Fruit fly (Drosophila melanogaster) whole organism, prepupa: ENCODE data around the gene wrd.
A peak's percentile ranks its signal among the peaks of the same experiment; 100 is the strongest.

ENCODE experiments used
- CG11294 ChIP-seq: fragments of 200-800 bp; sonication (Bioruptor generic); IDR thresholded peaks from 2 replicates; pipeline ENCODE4 v1.3.6; 2022; ENCODE audit warnings: missing biosample characterization, missing genetic modification characterization
- CG11762 ChIP-seq: fragments of 200-800 bp; sonication (Bioruptor generic); optimal IDR thresholded peaks from 3 replicates; lab custom pipeline; 2016; ENCODE audit warnings: missing biosample characterization, missing genetic modification characterization; ENCODE audit not compliant: insufficient read depth
- CG11902 ChIP-seq: fragments of 200-800 bp; sonication (Bioruptor generic); optimal IDR thresholded peaks from 3 replicates; lab custom pipeline; 2016; ENCODE audit warnings: missing biosample characterization, missing genetic modification characterization
- CG15336 ChIP-seq: fragments of 200-800 bp; sonication (Bioruptor generic); IDR thresholded peaks from 2 replicates; pipeline ENCODE4 v1.3.6; 2022; ENCODE audit warnings: missing biosample characterization, missing genetic modification characterization
- CG1621 ChIP-seq: fragments of 200-800 bp; sonication (Bioruptor generic); optimal IDR thresholded peaks from 3 replicates; lab custom pipeline; 2018; ENCODE audit warnings: missing biosample characterization, mild to moderate bottlenecking, missing genetic modification characterization
- CG16779 ChIP-seq: fragments of 200-800 bp; sonication (Bioruptor generic); optimal IDR thresholded peaks from 3 replicates; lab custom pipeline; 2017; ENCODE audit warnings: missing biosample characterization, mild to moderate bottlenecking, missing genetic modification characterization
- CG3032 ChIP-seq: fragments of 200-800 bp; optimal IDR thresholded peaks from 2 replicates; lab custom pipeline; 2019; ENCODE audit warnings: missing biosample characterization, mild to moderate bottlenecking, missing genetic modification characterization, moderate library complexity
- CG31627 ChIP-seq: fragments of 200-800 bp; sonication (Bioruptor generic); optimal IDR thresholded peaks from 3 replicates; lab custom pipeline; 2016; ENCODE audit warnings: missing biosample characterization, missing genetic modification characterization
- CG4318 ChIP-seq: fragments of 200-800 bp; sonication (Bioruptor generic); optimal IDR thresholded peaks from 3 replicates; lab custom pipeline; 2017; ENCODE audit warnings: missing biosample characterization, mild to moderate bottlenecking, missing genetic modification characterization
- CG6163 ChIP-seq: fragments of 200-800 bp; sonication (Bioruptor generic); IDR thresholded peaks from 3 replicates; pipeline ENCODE4 v1.3.6; 2022; ENCODE audit warnings: missing biosample characterization, missing genetic modification characterization
- CG6276 ChIP-seq: fragments of 200-800 bp; sonication (Bioruptor generic); optimal IDR thresholded peaks from 2 replicates; lab custom pipeline; 2017; ENCODE audit warnings: missing biosample characterization, mild to moderate bottlenecking, missing genetic modification characterization
- CG6792 ChIP-seq: fragments of 200-800 bp; sonication (Bioruptor generic); optimal IDR thresholded peaks from 3 replicates; lab custom pipeline; 2016; ENCODE audit warnings: missing biosample characterization, missing genetic modification characterization
- CG8119 ChIP-seq: fragments of 200-800 bp; sonication (Bioruptor generic); IDR thresholded peaks from 3 replicates; pipeline ENCODE4 v1.3.6; 2022; ENCODE audit warnings: missing biosample characterization, missing genetic modification characterization
- CG8632 ChIP-seq: fragments of 200-800 bp; sonication (Bioruptor generic); optimal IDR thresholded peaks from 3 replicates; lab custom pipeline; 2016; ENCODE audit warnings: missing biosample characterization, missing genetic modification characterization
- CG9139 ChIP-seq: fragments of 200-800 bp; sonication (Bioruptor generic); optimal IDR thresholded peaks from 3 replicates; lab custom pipeline; 2017; ENCODE audit warnings: missing biosample characterization, mild to moderate bottlenecking, missing genetic modification characterization
- Eip75B ChIP-seq: fragments of 200-800 bp; sonication (Bioruptor generic); optimal IDR thresholded peaks from 3 replicates; lab custom pipeline; 2016; ENCODE audit warnings: missing biosample characterization, missing genetic modification characterization
- Eip78C ChIP-seq: fragments of 200-800 bp; sonication (Bioruptor generic); peaks from one replicate; lab custom pipeline; 2016; ENCODE audit warnings: missing biosample characterization, missing genetic modification characterization
- Eip93F ChIP-seq: fragments of 200-800 bp; sonication (Bioruptor generic); optimal IDR thresholded peaks from 2 replicates; lab custom pipeline; 2016; ENCODE audit warnings: missing biosample characterization, mild to moderate bottlenecking, missing genetic modification characterization
- Gug ChIP-seq: fragments of 200-800 bp; sonication (Bioruptor generic); IDR thresholded peaks from 2 replicates; pipeline ENCODE4 v1.3.6; 2022; ENCODE audit warnings: missing biosample characterization, missing genetic modification characterization
- Hr38 ChIP-seq: sonication (Bioruptor generic); optimal IDR thresholded peaks from 2 replicates; lab custom pipeline; 2016; ENCODE audit warnings: missing biosample characterization, missing genetic modification characterization
- Hr39 ChIP-seq: fragments of 200-800 bp; sonication (Bioruptor generic); optimal IDR thresholded peaks from 2 replicates; lab custom pipeline; 2016; ENCODE audit warnings: missing biosample characterization, missing genetic modification characterization
- Hr4 ChIP-seq: fragments of 200-800 bp; sonication (Bioruptor generic); optimal IDR thresholded peaks from 3 replicates; lab custom pipeline; 2016; ENCODE audit warnings: missing biosample characterization, missing genetic modification characterization
- Lpt ChIP-seq: fragments of 200-800 bp; sonication (Bioruptor generic); optimal IDR thresholded peaks from 3 replicates; lab custom pipeline; 2016; ENCODE audit warnings: missing biosample characterization, missing genetic modification characterization
- OdsH ChIP-seq: fragments of 200-800 bp; sonication (Bioruptor generic); optimal IDR thresholded peaks from 3 replicates; lab custom pipeline; 2016; ENCODE audit warnings: missing biosample characterization, missing genetic modification characterization
- Smox ChIP-seq: fragments of 200-800 bp; sonication (Bioruptor generic); optimal IDR thresholded peaks from 3 replicates; lab custom pipeline; 2016; ENCODE audit warnings: missing biosample characterization, missing genetic modification characterization
- Sox102F ChIP-seq: fragments of 200-800 bp; sonication (Bioruptor generic); optimal IDR thresholded peaks from 2 replicates; lab custom pipeline; 2016; ENCODE audit warnings: missing biosample characterization, mild to moderate bottlenecking, missing genetic modification characterization
- Sox14 ChIP-seq: fragments of 200-800 bp; sonication (Bioruptor generic); optimal IDR thresholded peaks from 3 replicates; lab custom pipeline; 2016; ENCODE audit warnings: missing biosample characterization, missing genetic modification characterization
- achi ChIP-seq: fragments of 200-800 bp; sonication (Bioruptor generic); optimal IDR thresholded peaks from 3 replicates; lab custom pipeline; 2016; ENCODE audit warnings: missing biosample characterization, missing genetic modification characterization
- acj6 ChIP-seq: fragments of 200-800 bp; sonication (Bioruptor generic); optimal IDR thresholded peaks from 3 replicates; lab custom pipeline; 2016; ENCODE audit warnings: missing biosample characterization, missing genetic modification characterization
- cyc ChIP-seq: fragments of 200-800 bp; sonication (Bioruptor generic); optimal IDR thresholded peaks from 3 replicates; lab custom pipeline; 2016; ENCODE audit warnings: missing biosample characterization, missing genetic modification characterization
- dac ChIP-seq: fragments of 200-800 bp; sonication (Bioruptor generic); optimal IDR thresholded peaks from 2 replicates; lab custom pipeline; 2017; ENCODE audit warnings: missing biosample characterization, mild to moderate bottlenecking, missing genetic modification characterization
- dsx ChIP-seq: fragments of 200-800 bp; optimal IDR thresholded peaks from 3 replicates; lab custom pipeline; 2019; ENCODE audit warnings: missing biosample characterization, mild to moderate bottlenecking, missing genetic modification characterization, moderate library complexity; ENCODE audit not compliant: poor library complexity, severe bottlenecking
- esn ChIP-seq: fragments of 200-800 bp; sonication (Bioruptor generic); optimal IDR thresholded peaks from 2 replicates; lab custom pipeline; 2016; ENCODE audit warnings: missing biosample characterization, mild to moderate bottlenecking, missing genetic modification characterization, moderate library complexity
- fkh ChIP-seq: fragments of 200-800 bp; sonication (Bioruptor generic); optimal IDR thresholded peaks from 3 replicates; lab custom pipeline; 2017; ENCODE audit warnings: missing biosample characterization, mild to moderate bottlenecking, missing genetic modification characterization, moderate library complexity
- lz ChIP-seq: fragments of 200-800 bp; sonication (Bioruptor generic); optimal IDR thresholded peaks from 3 replicates; lab custom pipeline; 2016; ENCODE audit warnings: missing biosample characterization, missing genetic modification characterization
- pdm3 ChIP-seq: fragments of 200-800 bp; sonication (Bioruptor generic); optimal IDR thresholded peaks from 3 replicates; lab custom pipeline; 2016; ENCODE audit warnings: missing biosample characterization, missing genetic modification characterization
- salr ChIP-seq, 2 experiments: fragments of 200-800 bp; sonication (Bioruptor generic); optimal IDR thresholded peaks; 3 replicates each; lab custom pipeline; 2016 to 2018; ENCODE audit warnings: missing biosample characterization in 2 of 2, missing genetic modification characterization in 2 of 2, mild to moderate bottlenecking in 1 of 2
- spab ChIP-seq: fragments of 200-800 bp; sonication (Bioruptor generic); optimal IDR thresholded peaks from 2 replicates; lab custom pipeline; 2017; ENCODE audit warnings: missing biosample characterization, mild to moderate bottlenecking, missing genetic modification characterization, missing genetic modification reagents
- ss ChIP-seq, 2 experiments: fragments of 200-800 bp; sonication (Bioruptor generic); optimal IDR thresholded peaks; 2 replicates in 1 of 2; 3 replicates in 1 of 2; lab custom pipeline; 2017 to 2018; ENCODE audit warnings: mild to moderate bottlenecking in 2 of 2, missing biosample characterization in 2 of 2, missing genetic modification characterization in 2 of 2, moderate library complexity in 1 of 2
- svp ChIP-seq: fragments of 200-800 bp; sonication (Bioruptor generic); peaks from one replicate; lab custom pipeline; 2016; ENCODE audit warnings: missing biosample characterization, missing genetic modification characterization
- topi ChIP-seq: fragments of 200-800 bp; sonication (Bioruptor generic); optimal IDR thresholded peaks from 3 replicates; lab custom pipeline; 2016; ENCODE audit warnings: missing biosample characterization, missing genetic modification characterization

wrd gene

dm6 chr3R:18188702-18189125, 21.2 kb downstream of the wrd start, which contains the start of the genes CG12321 and MED17 (continued):
- TF ChIP-seq salr (GFP tag; optimal IDR thresholded peaks at IDR 0.05; lab: Kevin White, UChicago) (peak; percentile 43 to 89), CG9139 (peak; percentile 6), pdm3 (GFP tag; lab: Kevin White, UChicago) (peak; percentile 80), CG8119 (GFP tag; lab: Robert Waterston, UW) (peak; percentile 72; the same call in 2 of the 3 replicates), Smox (GFP tag; lab: Kevin White, UChicago) (no peak), CG15336 (GFP tag; lab: Robert Waterston, UW) (peak; percentile 82), spab (no peak), CG3032 (tag; lab: Kevin White, UChicago) (peak; percentile 84), topi (peak; percentile 77), cyc (GFP tag; lab: Kevin White, UChicago) (peak; percentile 80), CG6163 (GFP tag; lab: Robert Waterston, UW) (peak; percentile 77), CG31627 (GFP tag; lab: Kevin White, UChicago) (peak; percentile 83), Hr38 (GFP tag; lab: Kevin White, UChicago) (no peak)

dm6 chr3R:18191867-18192266, 24.3 kb downstream of the wrd start, which contains the start of gene CG14313:
TSS of gene CG14313 (minus strand) at chr3R:18191967.
- peak in 1 of 2 experiments; percentile 55 for TF ChIP-seq ss (GFP tag; optimal IDR thresholded peaks at IDR 0.05; lab: Kevin White, UChicago)
- no peak for TF ChIP-seq Sox102F

dm6 chr3R:18195295-18195694, 27.7 kb downstream of the wrd start:
- TF ChIP-seq Eip78C (GFP tag; lab: Kevin White, UChicago), result no peak
- no peak for TF ChIP-seq CG4318
- TF ChIP-seq, all 60 proteins: peak for 0

dm6 chr3R:18196622-18196990, 29.0 kb downstream of the wrd start:
- TF ChIP-seq fkh (GFP tag; lab: Kevin White, UChicago), result no peak
- no peak for TF ChIP-seq Sox14 (GFP tag; lab: Kevin White, UChicago)
- TF ChIP-seq CG6792 (GFP tag; lab: Kevin White, UChicago), result no peak
- TF ChIP-seq CG11902 (GFP tag; lab: Kevin White, UChicago), result no peak
- no peak for TF ChIP-seq acj6 (GFP tag; lab: Kevin White, UChicago)
- TF ChIP-seq CG6276 (GFP tag; lab: Kevin White, UChicago), result no peak
- no peak for TF ChIP-seq CG31627 (GFP tag; lab: Kevin White, UChicago)
- no peak for TF ChIP-seq CG15336 (GFP tag; lab: Robert Waterston, UW)
- no peak for TF ChIP-seq spab
- no peak for TF ChIP-seq Gug (GFP tag; lab: Robert Waterston, UW)

- TF ChIP-seq dsx, result peak; percentile 86
- TF ChIP-seq Hr4 (GFP tag; lab: Kevin White, UChicago), result peak; percentile 44
- TF ChIP-seq CG1621 (tag; lab: Kevin White, UChicago), result peak; percentile 91
- peak; percentile 79 for TF ChIP-seq spab
- no peak for TF ChIP-seq CG11294
- TF ChIP-seq svp (GFP tag; lab: Kevin White, UChicago), result peak; percentile 82
- peak; percentile 54 for TF ChIP-seq lz (GFP tag; lab: Kevin White, UChicago)
- peak; percentile 74 for TF ChIP-seq esn (GFP tag; lab: Kevin White, UChicago)
- peak; percentile 42 for TF ChIP-seq Eip75B (GFP tag; lab: Kevin White, UChicago)
- peak; percentile 77 for TF ChIP-seq Eip93F (GFP tag; lab: Kevin White, UChicago)
- no peak for TF ChIP-seq CG11762 (GFP tag; lab: Kevin White, UChicago)
- TF ChIP-seq CG16779 (tag; lab: Kevin White, UChicago), result peak; percentile 92
- peak; percentile 76 for TF ChIP-seq CG3032 (tag; lab: Kevin White, UChicago)
- no peak for TF ChIP-seq CG8119 (GFP tag; lab: Robert Waterston, UW)
- TF ChIP-seq Sox14 (GFP tag; lab: Kevin White, UChicago), result peak; percentile 59
- TF ChIP-seq achi, result peak; percentile 57
- peak; percentile 58 for TF ChIP-seq OdsH (GFP tag; lab: Kevin White, UChicago)
- peak; percentile 79 for TF ChIP-seq Lpt (GFP tag; lab: Kevin White, UChicago)
- TF ChIP-seq CG8632, result peak; percentile 59
- TF ChIP-seq ss (GFP tag; optimal IDR thresholded peaks at IDR 0.05; lab: Kevin White, UChicago), result peak; percentile 95 to 96
- peak; percentile 45 for TF ChIP-seq Hr39 (GFP tag; lab: Kevin White, UChicago)
- TF ChIP-seq topi, result peak; percentile 54
- TF ChIP-seq dac, result peak; percentile 55
- peak; percentile 17 for TF ChIP-seq cyc (GFP tag; lab: Kevin White, UChicago)
- peak; percentile 50 for TF ChIP-seq Sox102F
Measured at dm6 chr3R:18196991-18197801, 29.6 kb downstream of the wrd start.
